Fruit fly (Drosophila melanogaster): ENCODE results near the gene rdx.

The rdx gene

dm6 chr3R:14019407-14020050, 12.3 kb downstream of the rdx start (continued):
- TF ChIP-seq lola (GFP tag; optimal IDR thresholded peaks at IDR 0.05) (no peak), Sry-β (GFP tag; optimal IDR thresholded peaks at IDR 0.05) (no peak), Dek (tag; optimal IDR thresholded peaks at IDR 0.05) (no peak), Med (GFP tag) (peak; percentile 76), fd3F (GFP tag; optimal IDR thresholded peaks at IDR 0.05) (no peak), slou (GFP tag; optimal IDR thresholded peaks at IDR 0.05) (no peak), CG4854 (GFP tag; optimal IDR thresholded peaks at IDR 0.05) (no peak), Scr (GFP tag; IDR thresholded peaks at IDR 0.05; ENCODE audit: partially characterized antibody) (no peak), CG18476 (GFP tag; optimal IDR thresholded peaks at IDR 0.05) (no peak), pzg (GFP tag; optimal IDR thresholded peaks at IDR 0.05) (no peak), schlank (tag; optimal IDR thresholded peaks at IDR 0.05) (no peak), CG2678 (tag; optimal IDR thresholded peaks at IDR 0.05) (no peak), Doc2 (GFP tag; IDR thresholded peaks at IDR 0.05) (no peak), gce (GFP tag; IDR thresholded peaks at IDR 0.05) (no peak), D19B (GFP tag; optimal IDR thresholded peaks at IDR 0.05) (no peak), CG13296 (GFP tag; optimal IDR thresholded peaks at IDR 0.05) (no peak), Hr51 (GFP tag; optimal IDR thresholded peaks at IDR 0.05) (no peak), prd (optimal IDR thresholded peaks at IDR 0.05) (no peak), prd (GFP tag; IDR thresholded peaks at IDR 0.05) (no peak), danr (GFP tag; IDR thresholded peaks at IDR 0.05) (no peak), cas (GFP tag; IDR thresholded peaks at IDR 0.05) (no peak), Atf-2 (GFP tag; optimal IDR thresholded peaks at IDR 0.05) (no peak), Elba2 (GFP tag; optimal IDR thresholded peaks at IDR 0.05) (no peak), CG17912 (GFP tag; optimal IDR thresholded peaks at IDR 0.05) (peak; percentile 39), CG9215 (GFP tag; IDR thresholded peaks at IDR 0.05) (no peak), sug (tag; optimal IDR thresholded peaks at IDR 0.05) (peak; percentile 99), CG33213 (GFP tag; optimal IDR thresholded peaks at IDR 0.05) (no peak), bab2 (GFP tag; optimal IDR thresholded peaks at IDR 0.05) (no peak), CG18619 (GFP tag; optimal IDR thresholded peaks at IDR 0.05) (no peak), hb (GFP tag; IDR thresholded peaks at IDR 0.05; ENCODE audit: partially characterized antibody) (no peak), CG6654 (GFP tag; optimal IDR thresholded peaks at IDR 0.05) (no peak), CG9797 (GFP tag; optimal IDR thresholded peaks at IDR 0.05) (no peak), tgo (GFP tag; IDR thresholded peaks at IDR 0.05) (no peak), CG3065 (GFP tag; optimal IDR thresholded peaks at IDR 0.05) (no peak), mirr (GFP tag; optimal IDR thresholded peaks at IDR 0.05) (peak; percentile 93), ac (GFP tag; optimal IDR thresholded peaks at IDR 0.05) (no peak), CG6791 (GFP tag; IDR thresholded peaks at IDR 0.05; ENCODE audit: partially characterized antibody) (no peak), phol (tag; optimal IDR thresholded peaks at IDR 0.05) (no peak)

dm6 chr3R:14018430-14018786, 13.4 kb downstream of the rdx start:
- TF ChIP-seq abd-A (tag; optimal IDR thresholded peaks at IDR 0.05): no peak
- TF ChIP-seq btn (GFP tag; optimal IDR thresholded peaks at IDR 0.05): no peak
- TF ChIP-seq CG10979 (tag; optimal IDR thresholded peaks at IDR 0.05): no peak
- no peak for TF ChIP-seq CG8359 (GFP tag; optimal IDR thresholded peaks at IDR 0.05; ENCODE audit: borderline replicate concordance)
- no peak for TF ChIP-seq CG4360 (GFP tag; IDR thresholded peaks at IDR 0.05)
- TF ChIP-seq sima (GFP tag; optimal IDR thresholded peaks at IDR 0.05): no peak
- TF ChIP-seq CG13123 (GFP tag; optimal IDR thresholded peaks at IDR 0.05): no peak
- peak; percentile 37 for TF ChIP-seq sd (tag; optimal IDR thresholded peaks at IDR 0.05)
- TF ChIP-seq chinmo (GFP tag; IDR thresholded peaks at IDR 0.05; ENCODE audit: partially characterized antibody): peak; percentile 97
- no peak for TF ChIP-seq crol (GFP tag; IDR thresholded peaks at IDR 0.05)
- TF ChIP-seq row (GFP tag; IDR thresholded peaks at IDR 0.05): no peak
- TF ChIP-seq Usf (GFP tag; optimal IDR thresholded peaks at IDR 0.05): no peak
- no peak for TF ChIP-seq CG2889 (GFP tag; IDR thresholded peaks at IDR 0.05)
- no peak for TF ChIP-seq Lpt (GFP tag; optimal IDR thresholded peaks at IDR 0.05)
- no peak for TF ChIP-seq Scr (GFP tag; IDR thresholded peaks at IDR 0.05; ENCODE audit: partially characterized antibody)
- TF ChIP-seq Sox100B (GFP tag; optimal IDR thresholded peaks at IDR 0.05): no peak

All from whole organism, embryonic.